Fruit fly (Drosophila melanogaster): ENCODE data around the gene twr.

DNA sequence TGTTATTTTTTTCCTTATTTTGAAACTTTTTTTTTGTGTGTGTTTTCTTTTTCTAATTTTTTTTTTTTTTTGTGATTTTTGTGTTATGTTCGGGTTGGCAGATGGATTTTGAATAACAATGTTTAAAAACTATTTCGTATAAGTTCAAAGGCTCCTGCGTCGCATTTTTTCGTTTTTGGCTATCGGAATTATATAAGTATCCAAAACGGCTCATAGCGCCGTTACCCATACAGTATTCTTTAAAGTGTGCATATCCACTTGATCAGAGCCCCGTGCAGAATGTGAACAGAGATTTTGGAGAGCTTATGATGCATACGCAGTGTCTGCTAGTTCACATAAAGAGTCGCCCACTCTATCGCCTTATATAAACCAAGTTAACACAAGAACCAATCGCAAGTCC lies 29.9 kb upstream of the twr start, which contains the start of gene sowi:
- TF ChIP-seq CG8478 (optimal IDR thresholded peaks at IDR 0.05) (no peak), CTCF (optimal IDR thresholded peaks at IDR 0.05) (no peak)

All from S2 (cell line).